Worm (Caenorhabditis elegans): ENCODE data around the gene T28C12.1.

Gene T28C12.1

DNA sequence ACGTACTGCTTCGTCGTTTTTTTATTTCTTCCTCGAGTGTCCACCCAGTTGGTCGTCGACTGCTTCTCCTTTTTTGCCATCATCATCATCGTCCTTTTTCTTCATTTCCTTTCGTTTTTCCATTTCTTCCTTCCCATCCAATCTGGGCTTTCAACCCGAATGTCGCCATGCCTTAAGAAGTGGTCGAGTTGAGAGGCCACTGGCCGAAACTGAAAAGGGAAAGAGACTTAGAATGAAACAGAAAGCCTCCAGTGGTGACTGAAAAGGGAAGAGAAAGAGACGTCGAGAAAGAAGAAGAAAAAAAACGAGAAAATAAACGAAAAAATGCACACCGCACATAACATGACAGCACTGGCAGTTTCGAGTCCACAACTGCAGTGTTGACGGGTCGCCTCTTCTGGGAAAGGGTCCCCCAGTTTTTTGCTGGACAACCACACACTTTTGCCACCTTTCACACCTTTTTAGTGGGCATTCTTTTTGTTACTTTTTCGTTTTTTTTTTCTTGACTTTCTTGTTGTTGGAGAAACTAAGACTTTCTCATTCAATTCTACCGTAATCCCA is 9.5 kb downstream of the T28C12.1 start:
- TF ChIP-seq ets-7 (tag; optimal IDR thresholded peaks at IDR 0.05), result no peak
- no peak for TF ChIP-seq tra-4 (tag; optimal IDR thresholded peaks at IDR 0.05)
- TF ChIP-seq tbx-37 (GFP tag; conservative IDR thresholded peaks at IDR 0.05), result no peak
- no peak for TF ChIP-seq aly-1 (tag; optimal IDR thresholded peaks at IDR 0.05)
- TF ChIP-seq hnd-1 (tag; optimal IDR thresholded peaks at IDR 0.05), result no peak
- no peak for TF ChIP-seq pes-1 (GFP tag; IDR thresholded peaks at IDR 0.05)
- no peak for TF ChIP-seq ama-1 (optimal IDR thresholded peaks at IDR 0.05)
- TF ChIP-seq tbx-11 (GFP tag; IDR thresholded peaks at IDR 0.05), result no peak
- TF ChIP-seq ceh-13 (GFP tag; optimal IDR thresholded peaks at IDR 0.05), result no peak
- no peak for TF ChIP-seq hmg-4 (GFP tag; optimal IDR thresholded peaks at IDR 0.05)

DNA sequence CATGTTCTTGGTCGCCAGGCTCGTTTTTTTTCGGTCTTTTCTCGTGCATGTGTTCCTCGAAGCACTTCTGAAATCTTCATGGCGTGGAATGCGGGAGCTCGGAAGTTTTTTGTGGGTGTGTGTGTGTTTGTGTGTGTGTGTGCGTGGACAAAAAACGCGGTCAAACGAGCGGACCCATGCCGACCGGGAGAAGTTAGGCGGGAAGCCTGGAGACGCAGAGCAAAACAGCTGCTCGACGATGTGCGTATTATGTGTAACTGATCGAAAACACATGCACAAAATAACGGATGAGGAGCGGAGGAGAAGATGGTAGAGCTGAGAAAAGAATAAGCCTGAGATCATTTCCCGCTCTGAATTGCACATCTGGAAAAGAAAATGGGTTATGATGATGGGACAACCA is 10.8 kb downstream of the T28C12.1 start:
- no peak for TF ChIP-seq B0310.2 (tag; optimal IDR thresholded peaks at IDR 0.05)
- TF ChIP-seq tbx-37 (GFP tag; conservative IDR thresholded peaks at IDR 0.05), result no peak
- no peak for TF ChIP-seq tra-4 (tag; optimal IDR thresholded peaks at IDR 0.05)
- TF ChIP-seq ceh-36 (tag; optimal IDR thresholded peaks at IDR 0.05), result no peak
- TF ChIP-seq flt-1 (GFP tag; IDR thresholded peaks at IDR 0.05), result no peak
- no peak for TF ChIP-seq hmg-4 (GFP tag; optimal IDR thresholded peaks at IDR 0.05)

DNA sequence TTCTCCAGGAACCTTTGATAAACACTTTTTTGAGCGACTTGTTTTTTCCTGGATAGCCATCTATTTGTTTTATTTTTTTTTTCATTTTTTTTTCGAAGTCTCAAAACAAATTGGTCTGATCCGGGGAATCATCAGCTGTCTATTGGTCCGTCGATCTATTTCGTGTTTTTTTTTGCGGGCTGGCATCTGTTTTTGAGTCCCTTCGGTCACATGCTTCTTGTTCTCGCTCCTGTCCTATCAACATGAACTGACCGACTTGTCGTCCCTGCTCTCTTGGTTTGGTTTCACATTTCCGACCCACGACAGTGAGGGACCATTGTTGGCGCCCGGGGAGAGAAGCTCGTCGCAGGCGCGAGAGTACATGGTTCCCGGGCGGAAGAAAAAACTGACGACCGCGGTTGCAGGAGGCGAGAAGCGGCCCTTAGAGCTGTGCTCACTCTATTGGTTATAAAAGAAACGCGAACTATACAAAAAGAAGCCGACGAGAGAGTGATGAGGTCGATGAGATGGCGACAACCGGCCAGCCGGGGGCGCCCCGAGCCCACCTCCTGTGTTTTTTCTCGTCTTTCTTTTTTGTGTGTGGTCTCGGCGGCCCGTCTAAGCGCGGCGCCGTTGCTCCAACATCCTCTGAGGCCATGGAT is 12.9 kb downstream of the T28C12.1 start:
- TF ChIP-seq aly-1 (tag; optimal IDR thresholded peaks at IDR 0.05) (peak; percentile 20), sea-1 (GFP tag; conservative IDR thresholded peaks at IDR 0.05) (no peak)

DNA sequence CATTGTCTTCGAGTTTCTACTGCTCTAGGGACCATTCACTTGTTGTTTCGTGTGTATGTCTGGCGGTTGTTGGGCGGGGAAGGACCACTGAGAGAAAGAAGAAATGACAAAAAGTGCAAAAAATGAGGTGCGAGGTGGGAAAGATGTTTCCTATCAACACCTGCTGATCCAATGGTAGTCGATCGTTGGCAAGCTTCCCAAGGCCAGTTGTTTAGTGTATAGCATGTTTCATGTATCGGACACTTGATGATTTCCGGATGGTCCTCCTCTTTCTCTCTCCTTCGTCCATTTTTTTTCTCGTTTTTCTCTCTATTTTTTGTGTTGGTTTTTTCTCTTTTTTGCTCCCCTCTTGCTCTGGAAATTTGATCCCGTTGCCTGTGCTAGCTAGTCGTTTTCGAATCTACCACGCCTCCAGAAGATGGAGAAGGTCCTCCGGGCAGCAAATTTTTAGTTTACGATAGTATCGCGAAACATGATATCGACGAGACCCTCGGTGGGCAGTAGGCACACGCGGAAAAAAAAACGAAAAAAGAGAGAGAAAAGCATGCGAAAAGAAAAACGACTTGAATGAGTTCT is 14.4 kb downstream of the T28C12.1 start:
- TF ChIP-seq pes-1 (GFP tag; IDR thresholded peaks at IDR 0.05) (no peak), hmg-4 (GFP tag; optimal IDR thresholded peaks at IDR 0.05) (no peak), F13C5.2 (tag; optimal IDR thresholded peaks at IDR 0.05) (no peak), ets-7 (tag; optimal IDR thresholded peaks at IDR 0.05) (no peak), tra-4 (tag; optimal IDR thresholded peaks at IDR 0.05) (no peak), ama-1 (optimal IDR thresholded peaks at IDR 0.05) (no peak), hmbx-1 (tag; optimal IDR thresholded peaks at IDR 0.05) (no peak), aly-1 (tag; optimal IDR thresholded peaks at IDR 0.05) (no peak), scrt-1 (GFP tag; IDR thresholded peaks at IDR 0.05) (no peak)

DNA sequence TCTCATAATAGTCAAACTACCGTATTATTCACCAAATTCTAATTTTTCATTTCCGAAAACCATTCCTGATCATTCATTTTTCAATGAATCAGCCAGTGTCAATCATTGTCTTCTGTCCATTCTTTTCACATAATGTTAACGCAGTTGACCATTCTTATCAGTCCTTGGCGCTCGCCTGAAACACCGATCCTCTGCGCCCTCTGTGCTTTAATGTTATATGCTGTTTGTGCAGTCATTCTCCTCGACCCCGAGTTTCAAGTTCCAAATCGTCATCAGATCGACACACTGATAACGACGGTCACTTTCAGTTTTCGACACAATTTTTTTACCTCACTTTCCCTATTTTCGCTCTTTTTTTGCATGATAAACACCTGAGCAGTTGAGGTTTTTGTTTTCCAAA is 15.2 kb downstream of the T28C12.1 start:
- no peak for TF ChIP-seq tbx-37 (GFP tag; conservative IDR thresholded peaks at IDR 0.05)
- no peak for TF ChIP-seq tbx-11 (GFP tag; IDR thresholded peaks at IDR 0.05)
- no peak for TF ChIP-seq ceh-13 (GFP tag; optimal IDR thresholded peaks at IDR 0.05)
- TF ChIP-seq ceh-36 (tag; optimal IDR thresholded peaks at IDR 0.05), result no peak
- TF ChIP-seq ama-1 (optimal IDR thresholded peaks at IDR 0.05), result no peak
- no peak for TF ChIP-seq scrt-1 (GFP tag; IDR thresholded peaks at IDR 0.05)
- no peak for TF ChIP-seq tra-4 (tag; optimal IDR thresholded peaks at IDR 0.05)
- TF ChIP-seq hmbx-1 (tag; optimal IDR thresholded peaks at IDR 0.05), result no peak
- no peak for TF ChIP-seq sea-1 (GFP tag; conservative IDR thresholded peaks at IDR 0.05)
- no peak for TF ChIP-seq F13C5.2 (tag; optimal IDR thresholded peaks at IDR 0.05)
- no peak for TF ChIP-seq hmg-4 (GFP tag; optimal IDR thresholded peaks at IDR 0.05)
- no peak for TF ChIP-seq ets-7 (tag; optimal IDR thresholded peaks at IDR 0.05)
- no peak for TF ChIP-seq B0310.2 (tag; optimal IDR thresholded peaks at IDR 0.05)
- no peak for TF ChIP-seq hnd-1 (tag; optimal IDR thresholded peaks at IDR 0.05)
- TF ChIP-seq flt-1 (GFP tag; IDR thresholded peaks at IDR 0.05), result no peak

DNA sequence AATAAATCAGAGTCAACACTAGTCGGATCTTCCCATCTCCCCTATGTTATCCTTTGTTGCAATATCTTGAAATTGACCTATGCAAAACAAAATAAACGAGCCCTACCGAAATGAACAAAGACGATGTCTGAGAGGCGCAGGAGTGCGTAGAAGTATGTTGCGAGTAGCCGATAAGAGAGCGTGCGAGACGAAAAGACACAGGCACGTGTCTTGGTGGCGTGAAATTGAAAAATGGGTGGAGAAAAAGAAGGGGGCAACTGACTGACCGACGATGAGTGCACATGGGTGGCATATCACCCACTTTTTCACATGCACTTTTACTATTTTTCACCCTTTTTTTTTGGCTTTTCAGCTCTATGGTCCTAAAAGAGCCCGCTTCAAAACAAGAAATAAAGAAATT is 16.4 kb downstream of the T28C12.1 start:
- TF ChIP-seq tra-4 (tag; optimal IDR thresholded peaks at IDR 0.05) (no peak), hnd-1 (tag; optimal IDR thresholded peaks at IDR 0.05) (no peak), ets-7 (tag; optimal IDR thresholded peaks at IDR 0.05) (no peak), scrt-1 (GFP tag; IDR thresholded peaks at IDR 0.05) (no peak), F13C5.2 (tag; optimal IDR thresholded peaks at IDR 0.05) (no peak), B0310.2 (tag; optimal IDR thresholded peaks at IDR 0.05) (no peak), ceh-13 (GFP tag; optimal IDR thresholded peaks at IDR 0.05) (no peak), hmg-4 (GFP tag; optimal IDR thresholded peaks at IDR 0.05) (no peak), sea-1 (GFP tag; conservative IDR thresholded peaks at IDR 0.05) (no peak), ceh-36 (tag; optimal IDR thresholded peaks at IDR 0.05) (no peak), pes-1 (GFP tag; IDR thresholded peaks at IDR 0.05) (no peak), flt-1 (GFP tag; IDR thresholded peaks at IDR 0.05) (no peak), aly-1 (tag; optimal IDR thresholded peaks at IDR 0.05) (no peak), tbx-37 (GFP tag; conservative IDR thresholded peaks at IDR 0.05) (no peak), tbx-11 (GFP tag; IDR thresholded peaks at IDR 0.05) (no peak), hmbx-1 (tag; optimal IDR thresholded peaks at IDR 0.05) (no peak), ama-1 (optimal IDR thresholded peaks at IDR 0.05) (no peak)

DNA sequence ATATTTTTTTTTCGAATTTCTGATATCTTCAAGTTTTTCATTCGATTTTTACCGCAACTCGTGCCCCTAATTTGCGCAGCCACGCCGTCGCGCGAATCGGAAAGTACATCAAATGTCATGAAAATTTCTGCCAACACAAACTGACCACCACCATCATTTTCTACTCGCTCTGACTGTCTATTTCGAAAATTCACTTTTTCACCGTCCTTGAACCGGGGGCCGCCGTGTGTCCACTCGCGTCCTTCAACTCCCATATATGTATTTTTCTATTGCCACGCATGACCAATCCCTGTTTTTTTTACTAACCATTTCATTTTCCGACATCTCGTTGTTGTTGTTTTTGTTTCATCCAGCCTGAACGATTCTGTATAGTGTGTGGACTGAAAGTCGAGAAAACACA is 17.9 kb downstream of the T28C12.1 start:
- no peak for TF ChIP-seq sea-1 (GFP tag; conservative IDR thresholded peaks at IDR 0.05)
- no peak for TF ChIP-seq ceh-36 (tag; optimal IDR thresholded peaks at IDR 0.05)
- no peak for TF ChIP-seq scrt-1 (GFP tag; IDR thresholded peaks at IDR 0.05)
- no peak for TF ChIP-seq F13C5.2 (tag; optimal IDR thresholded peaks at IDR 0.05)
- no peak for TF ChIP-seq pes-1 (GFP tag; IDR thresholded peaks at IDR 0.05)
- no peak for TF ChIP-seq ets-7 (tag; optimal IDR thresholded peaks at IDR 0.05)
- no peak for TF ChIP-seq hnd-1 (tag; optimal IDR thresholded peaks at IDR 0.05)
- TF ChIP-seq B0310.2 (tag; optimal IDR thresholded peaks at IDR 0.05), result no peak
- no peak for TF ChIP-seq hmbx-1 (tag; optimal IDR thresholded peaks at IDR 0.05)
- no peak for TF ChIP-seq flt-1 (GFP tag; IDR thresholded peaks at IDR 0.05)
- no peak for TF ChIP-seq hmg-4 (GFP tag; optimal IDR thresholded peaks at IDR 0.05)
- TF ChIP-seq tbx-11 (GFP tag; IDR thresholded peaks at IDR 0.05), result no peak
- TF ChIP-seq ceh-13 (GFP tag; optimal IDR thresholded peaks at IDR 0.05), result no peak
- no peak for TF ChIP-seq aly-1 (tag; optimal IDR thresholded peaks at IDR 0.05)
- TF ChIP-seq tra-4 (tag; optimal IDR thresholded peaks at IDR 0.05), result no peak
- TF ChIP-seq ama-1 (optimal IDR thresholded peaks at IDR 0.05), result no peak
